Worm (Caenorhabditis elegans) whole organism, young adult: Measurements from ENCODE around the gene C17H12.12.

Experiments
- D2030.7 ChIP-seq: fragments of 200-800 bp; sonication (Bioruptor generic); IDR thresholded peaks from 2 replicates; pipeline ENCODE4 v1.3.6; 2022; ENCODE audit warnings: missing genetic modification reagents, missing genetic modification characterization, missing compliant biosample characterization
- F10E7.11 ChIP-seq: sonication (generic microtip); optimal IDR thresholded peaks from 2 replicates; lab custom pipeline; 2017; ENCODE audit warnings: mild to moderate bottlenecking, missing genetic modification characterization, moderate library complexity, missing compliant biosample characterization
- F22D6.2 ChIP-seq: sonication (generic microtip); optimal IDR thresholded peaks from 2 replicates; lab custom pipeline; 2016; ENCODE audit warnings: mild to moderate bottlenecking, missing genetic modification characterization, missing compliant biosample characterization
- F33H1.4 ChIP-seq: fragments of 200-800 bp; sonication (Bioruptor generic); IDR thresholded peaks from 2 replicates; pipeline ENCODE4 v1.3.6; 2022; ENCODE audit warnings: missing genetic modification reagents, missing genetic modification characterization, missing compliant biosample characterization
- F39B2.1 ChIP-seq: fragments of 200-800 bp; sonication (Bioruptor generic); IDR thresholded peaks from 2 replicates; pipeline ENCODE4 v1.3.6; 2022; ENCODE audit warnings: missing genetic modification reagents, missing genetic modification characterization, missing compliant biosample characterization
- T26A5.8 ChIP-seq: sonication (generic microtip); optimal IDR thresholded peaks from 2 replicates; lab custom pipeline; 2016; ENCODE audit warnings: missing genetic modification characterization, missing compliant biosample characterization
- Y53F4B.3 ChIP-seq: fragments of 200-800 bp; sonication (Bioruptor generic); IDR thresholded peaks from 2 replicates; pipeline ENCODE4 v1.3.6; 2022; ENCODE audit warnings: missing genetic modification reagents, missing genetic modification characterization, missing compliant biosample characterization
- Y67H2A.10 ChIP-seq: fragments of 200-800 bp; sonication (Bioruptor generic); conservative IDR thresholded peaks from 2 replicates; pipeline ENCODE4 v1.3.6; 2022; ENCODE audit warnings: missing genetic modification reagents, missing genetic modification characterization, missing compliant biosample characterization
- Y95B8A.8 ChIP-seq: fragments of 200-800 bp; sonication (Bioruptor generic); IDR thresholded peaks from 2 replicates; pipeline ENCODE4 v1.3.6; 2022; ENCODE audit warnings: missing genetic modification reagents, missing genetic modification characterization, missing compliant biosample characterization
- athp-1 ChIP-seq: sonication (generic microtip); optimal IDR thresholded peaks from 2 replicates; lab custom pipeline; 2017; ENCODE audit warnings: mild to moderate bottlenecking, missing genetic modification characterization, missing compliant biosample characterization
- attf-5 ChIP-seq: fragments of 200-800 bp; sonication (Bioruptor generic); optimal IDR thresholded peaks from 2 replicates; lab custom pipeline; 2018; ENCODE audit warnings: mild to moderate bottlenecking, missing genetic modification characterization, missing compliant biosample characterization
- ceh-79 ChIP-seq: sonication (generic microtip); optimal IDR thresholded peaks from 2 replicates; lab custom pipeline; 2017; ENCODE audit warnings: mild to moderate bottlenecking, missing genetic modification characterization, missing compliant biosample characterization
- dox-1 ChIP-seq: fragments of 200-800 bp; sonication (Bioruptor generic); IDR thresholded peaks from 2 replicates; pipeline ENCODE4 v1.3.6; 2022; ENCODE audit warnings: missing genetic modification reagents, missing genetic modification characterization, missing compliant biosample characterization
- dpl-1 ChIP-seq: fragments of 150-350 bp; optimal IDR thresholded peaks from 2 replicates; lab custom pipeline; 2014; ENCODE audit warnings: missing biosample characterization, missing genetic modification reagents, missing genetic modification characterization
- efl-1 ChIP-seq: fragments of 150-350 bp; optimal IDR thresholded peaks from 2 replicates; lab custom pipeline; 2014; ENCODE audit warnings: missing biosample characterization, missing genetic modification reagents, missing genetic modification characterization
- ets-4 ChIP-seq: fragments of 200-800 bp; sonication (Bioruptor generic); optimal IDR thresholded peaks from 2 replicates; lab custom pipeline; 2018; ENCODE audit warnings: mild to moderate bottlenecking, missing genetic modification characterization, missing compliant biosample characterization
- fkh-3 ChIP-seq: sonication (generic microtip); optimal IDR thresholded peaks from 2 replicates; lab custom pipeline; 2016; ENCODE audit warnings: mild to moderate bottlenecking, missing genetic modification characterization, missing compliant biosample characterization
- hlh-12 ChIP-seq: sonication (generic microtip); optimal IDR thresholded peaks from 2 replicates; lab custom pipeline; 2016; ENCODE audit warnings: missing genetic modification characterization, missing compliant biosample characterization
- hmg-1.2 ChIP-seq: fragments of 200-800 bp; sonication (Bioruptor generic); IDR thresholded peaks from 2 replicates; pipeline ENCODE4 v1.3.6; 2022; ENCODE audit warnings: missing genetic modification reagents, missing genetic modification characterization, missing compliant biosample characterization
- hmg-20 ChIP-seq: fragments of 200-800 bp; sonication (Bioruptor generic); IDR thresholded peaks from 2 replicates; pipeline ENCODE4 v1.3.6; 2022; ENCODE audit warnings: missing genetic modification reagents, missing genetic modification characterization, missing compliant biosample characterization
- let-526 ChIP-seq: fragments of 200-800 bp; sonication (Bioruptor generic); IDR thresholded peaks from 2 replicates; pipeline ENCODE4 v1.3.6; 2022; ENCODE audit warnings: missing genetic modification reagents, missing genetic modification characterization, missing compliant biosample characterization
- lin-40 ChIP-seq: sonication (generic microtip); optimal IDR thresholded peaks from 2 replicates; lab custom pipeline; 2016; ENCODE audit warnings: missing genetic modification characterization, mild to moderate bottlenecking, missing compliant biosample characterization, missing genotype, missing genetic modification reagents
- lin-54 ChIP-seq: fragments of 200-800 bp; sonication (Bioruptor generic); optimal IDR thresholded peaks from 2 replicates; lab custom pipeline; 2018; ENCODE audit warnings: mild to moderate bottlenecking, missing genetic modification characterization, missing compliant biosample characterization
- lsl-1 ChIP-seq: fragments of 200-800 bp; sonication (Bioruptor generic); optimal IDR thresholded peaks from 2 replicates; lab custom pipeline; 2018; ENCODE audit warnings: mild to moderate bottlenecking, missing genetic modification characterization, moderate library complexity, missing compliant biosample characterization
- madf-3 ChIP-seq: fragments of 200-800 bp; sonication (Bioruptor generic); IDR thresholded peaks from 2 replicates; pipeline ENCODE4 v1.3.6; 2022; ENCODE audit warnings: missing genetic modification reagents, missing genetic modification characterization, missing compliant biosample characterization
- madf-6 ChIP-seq: fragments of 200-800 bp; sonication (Bioruptor generic); IDR thresholded peaks from 2 replicates; pipeline ENCODE4 v1.3.6; 2022; ENCODE audit warnings: missing genetic modification reagents, missing genetic modification characterization, missing compliant biosample characterization
- madf-8 ChIP-seq: fragments of 200-800 bp; sonication (Bioruptor generic); conservative IDR thresholded peaks from 2 replicates; pipeline ENCODE4 v1.3.6; 2022; ENCODE audit warnings: missing genetic modification reagents, missing genetic modification characterization, missing compliant biosample characterization
- mcd-1 ChIP-seq: fragments of 200-800 bp; sonication (Bioruptor generic); IDR thresholded peaks from 2 replicates; pipeline ENCODE4 v1.3.6; 2022; ENCODE audit warnings: missing genetic modification reagents, missing genetic modification characterization, missing compliant biosample characterization
- mxl-1 ChIP-seq: sonication (generic microtip); optimal IDR thresholded peaks from 2 replicates; lab custom pipeline; 2016; ENCODE audit warnings: missing genetic modification characterization, missing compliant biosample characterization
- nfyb-1 ChIP-seq: fragments of 200-800 bp; sonication (Bioruptor generic); IDR thresholded peaks from 2 replicates; pipeline ENCODE4 v1.3.6; 2022; ENCODE audit warnings: missing genetic modification reagents, missing genetic modification characterization, missing compliant biosample characterization
- nhr-80 ChIP-seq: sonication (generic microtip); optimal IDR thresholded peaks from 2 replicates; lab custom pipeline; 2016; ENCODE audit warnings: missing genetic modification characterization, missing compliant biosample characterization
- nhr-90 ChIP-seq: sonication (generic microtip); optimal IDR thresholded peaks from 2 replicates; lab custom pipeline; 2016; ENCODE audit warnings: missing genotype, mild to moderate bottlenecking, missing genetic modification characterization, missing compliant biosample characterization
- pbrm-1 ChIP-seq: fragments of 200-800 bp; sonication (Bioruptor generic); IDR thresholded peaks from 2 replicates; pipeline ENCODE4 v1.3.6; 2022; ENCODE audit warnings: missing genetic modification reagents, missing genetic modification characterization, missing compliant biosample characterization
- rcor-1 ChIP-seq: fragments of 200-800 bp; sonication (Bioruptor generic); IDR thresholded peaks from 2 replicates; pipeline ENCODE4 v1.3.6; 2022; ENCODE audit warnings: missing genetic modification reagents, missing genetic modification characterization, missing compliant biosample characterization
- snpc-1.1 ChIP-seq: sonication (generic microtip); optimal IDR thresholded peaks from 2 replicates; lab custom pipeline; 2017; ENCODE audit warnings: missing genetic modification characterization, mild to moderate bottlenecking, missing compliant biosample characterization, antibody characterized with exemption, moderate library complexity, missing genotype, missing genetic modification reagents; ENCODE audit not compliant: insufficient read depth
- snpc-1.3 ChIP-seq: sonication (generic microtip); optimal IDR thresholded peaks from 2 replicates; lab custom pipeline; 2017; ENCODE audit warnings: missing genetic modification characterization, mild to moderate bottlenecking, missing compliant biosample characterization, antibody characterized with exemption, moderate library complexity, missing genotype, missing genetic modification reagents; ENCODE audit not compliant: insufficient read depth
- snpc-4 ChIP-seq, 5 experiments: fragments of 150-350 bp in 1 of 5; sonication (generic microtip) in 4 of 5; optimal IDR thresholded peaks; 2 replicates each; lab custom pipeline; 2014 to 2018; ENCODE audit warnings: missing genetic modification characterization in 5 of 5, missing biosample characterization in 3 of 5, antibody characterized with exemption in 2 of 5, mild to moderate bottlenecking in 2 of 5, missing compliant biosample characterization in 2 of 5, missing genotype in 2 of 5, moderate library complexity in 2 of 5, missing genetic modification reagents in 1 of 5
- tbp1 ChIP-seq: fragments of 200-800 bp; sonication (Bioruptor generic); optimal IDR thresholded peaks from 2 replicates; lab custom pipeline; 2018; ENCODE audit warnings: mild to moderate bottlenecking, missing genetic modification characterization, missing compliant biosample characterization
- unc-130 ChIP-seq: sonication (generic microtip); optimal IDR thresholded peaks from 2 replicates; lab custom pipeline; 2016; ENCODE audit warnings: missing genetic modification reagents, missing genetic modification characterization, missing compliant biosample characterization
- xnd-1 ChIP-seq: sonication (generic microtip); optimal IDR thresholded peaks from 2 replicates; lab custom pipeline; 2016; ENCODE audit warnings: missing genotype, missing genetic modification reagents, missing genetic modification characterization, missing compliant biosample characterization
- zfh-2 ChIP-seq: fragments of 200-800 bp; sonication (Bioruptor generic); conservative IDR thresholded peaks from 2 replicates; pipeline ENCODE4 v1.3.6; 2022; ENCODE audit warnings: missing genetic modification reagents, missing genetic modification characterization, missing compliant biosample characterization
- ztf-22 ChIP-seq: fragments of 200-800 bp; sonication (Bioruptor generic); optimal IDR thresholded peaks from 2 replicates; lab custom pipeline; 2018; ENCODE audit warnings: mild to moderate bottlenecking, missing genetic modification characterization, moderate library complexity, missing compliant biosample characterization
- ztf-25 ChIP-seq: fragments of 200-800 bp; sonication (Bioruptor generic); IDR thresholded peaks from 2 replicates; pipeline ENCODE4 v1.3.6; 2022; ENCODE audit warnings: missing genetic modification reagents, missing genetic modification characterization, missing compliant biosample characterization
- ztf-3 ChIP-seq: fragments of 200-800 bp; sonication (Bioruptor generic); optimal IDR thresholded peaks from 2 replicates; lab custom pipeline; 2018; ENCODE audit warnings: mild to moderate bottlenecking, missing genetic modification characterization, missing compliant biosample characterization

C17H12.12 gene

ce11 chrIV:6767240-6767639 is 28.5 kb upstream of the C17H12.12 start (continued):
- TF ChIP-seq attf-5 (GFP tag; lab: Kevin White, UChicago) (peak; percentile 3), Y67H2A.10 (GFP tag; lab: Robert Waterston, UW) (no peak), dox-1 (GFP tag; lab: Robert Waterston, UW) (no peak), fkh-3 (tag; lab: Kevin White, UChicago) (no peak)

- no peak for TF ChIP-seq F39B2.1 (GFP tag; lab: Robert Waterston, UW)
- no peak for TF ChIP-seq ztf-22 (GFP tag; lab: Kevin White, UChicago)
- TF ChIP-seq snpc-1.3 (tag; lab: Kevin White, UChicago) = no peak
- no peak for TF ChIP-seq nfyb-1 (GFP tag; lab: Robert Waterston, UW)
- no peak for TF ChIP-seq lin-40
- TF ChIP-seq ztf-25 (GFP tag; lab: Robert Waterston, UW) = no peak
- no peak for TF ChIP-seq nhr-80 (tag; lab: Kevin White, UChicago)
- no peak for TF ChIP-seq T26A5.8 (tag; lab: Kevin White, UChicago)
- TF ChIP-seq hlh-12 (tag; lab: Kevin White, UChicago) = no peak
- no peak for TF ChIP-seq madf-3
- TF ChIP-seq ets-4 (GFP tag; lab: Kevin White, UChicago) = no peak
- TF ChIP-seq dpl-1 (GFP tag; lab: Kevin White, UChicago) = no peak
- no peak for TF ChIP-seq tbp1 (GFP tag; lab: Kevin White, UChicago)
- TF ChIP-seq lsl-1 (GFP tag; lab: Kevin White, UChicago) = no peak
- no peak for TF ChIP-seq mcd-1 (GFP tag; lab: Robert Waterston, UW)
- TF ChIP-seq F22D6.2 (tag; lab: Kevin White, UChicago) = no peak
- TF ChIP-seq hmg-20 = no peak
- no peak for TF ChIP-seq pbrm-1 (GFP tag; lab: Robert Waterston, UW)
- TF ChIP-seq ztf-3 (GFP tag; lab: Kevin White, UChicago) = no peak
- no peak for TF ChIP-seq mxl-1
Observed at ce11 chrIV:6770407-6770883, 25.3 kb upstream of the C17H12.12 start, which contains the start of gene anat-1. TSS of gene anat-1 (plus strand) at chrIV:6770833.

ce11 chrIV:6771556-6771955 is 24.2 kb upstream of the C17H12.12 start:
- TF ChIP-seq nhr-80 (tag; lab: Kevin White, UChicago) (peak; percentile 3), let-526 (no peak)

ce11 chrIV:6777156-6777555 is 18.6 kb upstream of the C17H12.12 start:
- no peak for TF ChIP-seq madf-6
- TF ChIP-seq ceh-79 (tag; lab: Kevin White, UChicago) = no peak
- peak; percentile 61 for TF ChIP-seq efl-1 (GFP tag; lab: Kevin White, UChicago)
- peak; percentile 34 for TF ChIP-seq dpl-1 (GFP tag; lab: Kevin White, UChicago)
- TF ChIP-seq unc-130 (GFP tag; lab: Kevin White, UChicago) = peak; percentile 32
- TF ChIP-seq Y53F4B.3 (GFP tag; lab: Robert Waterston, UW) = no peak
- TF ChIP-seq snpc-1.1 (tag; lab: Kevin White, UChicago) = no peak
- TF ChIP-seq hmg-1.2 (GFP tag; lab: Robert Waterston, UW) = peak; percentile 15; the same call in 1 of the 2 replicates
- no peak for TF ChIP-seq F39B2.1 (GFP tag; lab: Robert Waterston, UW)
- peak; percentile 20; the same call in 1 of the 2 replicates for TF ChIP-seq madf-8 (GFP tag; lab: Robert Waterston, UW)
- no peak for TF ChIP-seq athp-1 (tag; lab: Kevin White, UChicago)
- TF ChIP-seq lsl-1 (GFP tag; lab: Kevin White, UChicago) = peak; percentile 79
- peak; percentile 46 for TF ChIP-seq lin-54 (GFP tag; lab: Kevin White, UChicago)
- peak; percentile 19 for TF ChIP-seq xnd-1 (tag; lab: Kevin White, UChicago)
- no peak for TF ChIP-seq Y95B8A.8 (GFP tag; lab: Robert Waterston, UW)
- no peak for TF ChIP-seq F33H1.4
- no peak for TF ChIP-seq nhr-90 (tag; lab: Kevin White, UChicago)
- TF ChIP-seq snpc-4 (GFP tag; optimal IDR thresholded peaks at IDR 0.05; lab: Kevin White, UChicago) = no peak
- peak in 2 of 4 experiments; percentile 65 to 71 for TF ChIP-seq snpc-4 (tag; optimal IDR thresholded peaks at IDR 0.05; lab: Kevin White, UChicago)
- TF ChIP-seq D2030.7 = 0 out of 2 replicates have a peak, but pooled peaks have one; percentile 19
- no peak for TF ChIP-seq F10E7.11
- no peak for TF ChIP-seq zfh-2 (GFP tag; lab: Robert Waterston, UW)
- no peak for TF ChIP-seq rcor-1
